Fruit fly (Drosophila melanogaster) S2 (cell line): ENCODE data around the gene D19B.

Experiments used
- CG8478 ChIP-seq: fragments of >200 bp; optimal IDR thresholded peaks from 2 replicates; lab custom pipeline; 2018
- CTCF ChIP-seq, 2 experiments: fragments of >200 bp; optimal IDR thresholded peaks; 2 replicates each; lab custom pipeline; 2018

The D19B gene

dm6 chr3L:6184884-6185438 lies at the start of gene D19B, which contains the start of gene CG43293:
Gene D19B (minus strand): TSS chr3L:6184920.
Gene CG43293 (plus strand): TSS chr3L:6185189.
- TF ChIP-seq CG8478 (lab: Kevin White, UChicago) (no peak), CTCF (optimal IDR thresholded peaks at IDR 0.05; lab: Kevin White, UChicago) (peak; percentile 30 to 53)

- no peak for TF ChIP-seq CG8478 (lab: Kevin White, UChicago)
- TF ChIP-seq CTCF (optimal IDR thresholded peaks at IDR 0.05; lab: Kevin White, UChicago), result no peak
These were observed 49.3 kb upstream of the D19B start, which contains the start of gene CG42714 for dm6 chr3L:6234035-6234434. Gene CG42714 (minus strand): TSS chr3L:6234056.

- no peak for TF ChIP-seq CTCF (optimal IDR thresholded peaks at IDR 0.05; lab: Kevin White, UChicago)
- TF ChIP-seq CG8478 (lab: Kevin White, UChicago), result no peak
These were observed 48.6 kb upstream of the D19B start, which contains the start of gene BG642312 for dm6 chr3L:6233281-6233680. Gene BG642312 (minus strand): TSS chr3L:6233381.

- no peak for TF ChIP-seq CTCF (optimal IDR thresholded peaks at IDR 0.05; lab: Kevin White, UChicago)
- no peak for TF ChIP-seq CG8478 (lab: Kevin White, UChicago)
These were observed 47.5 kb upstream of the D19B start, which contains the start of gene CG13299 for dm6 chr3L:6232261-6232660. Gene CG13299 (minus strand): TSS chr3L:6232361.

- TF ChIP-seq CTCF (optimal IDR thresholded peaks at IDR 0.05; lab: Kevin White, UChicago) (no peak), CG8478 (lab: Kevin White, UChicago) (no peak)
These were observed 35.5 kb upstream of the D19B start, which contains the start of gene CG33946 for dm6 chr3L:6220187-6220586. Gene CG33946 (plus strand): TSS chr3L:6220578.

dm6 chr3L:6218517-6219155 lies 33.9 kb upstream of the D19B start:
- no peak for TF ChIP-seq CG8478 (lab: Kevin White, UChicago)
- TF ChIP-seq CTCF (optimal IDR thresholded peaks at IDR 0.05; lab: Kevin White, UChicago), result no peak

DNA sequence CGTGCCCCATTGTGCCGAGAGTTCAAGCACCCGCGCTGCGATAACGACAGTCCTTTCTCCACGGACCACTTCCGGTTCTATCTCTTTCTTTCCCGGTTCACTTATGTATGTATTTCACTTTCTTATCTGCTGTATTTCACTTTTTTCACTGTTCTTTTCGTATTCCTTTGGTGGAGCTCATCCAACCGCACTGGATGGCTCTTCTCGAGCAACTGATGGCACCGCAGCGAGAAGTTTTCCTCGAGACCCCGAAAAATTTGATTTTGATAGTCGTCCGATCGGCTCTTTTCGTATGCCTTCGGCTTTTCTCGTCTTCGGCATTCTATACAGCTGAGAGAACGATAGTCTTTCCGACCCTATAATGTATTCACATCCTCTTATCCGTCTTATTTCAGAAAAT lies 33.1 kb upstream of the D19B start, which contains the start of gene LanA:
TSS of gene LanA (minus strand) at position 217 of the 400 bp plus-strand sequence.
- TF ChIP-seq CG8478 (lab: Kevin White, UChicago), result no peak
- TF ChIP-seq CTCF (optimal IDR thresholded peaks at IDR 0.05; lab: Kevin White, UChicago), result peak in 1 of 2 experiments; percentile 11

dm6 chr3L:6217212-6217611 lies 32.5 kb upstream of the D19B start:
- TF ChIP-seq CTCF (optimal IDR thresholded peaks at IDR 0.05; lab: Kevin White, UChicago), result no peak
- TF ChIP-seq CG8478 (lab: Kevin White, UChicago), result no peak

- no peak for TF ChIP-seq CG8478 (lab: Kevin White, UChicago)
- TF ChIP-seq CTCF (optimal IDR thresholded peaks at IDR 0.05; lab: Kevin White, UChicago), result no peak
These were observed 32.0 kb upstream of the D19B start for dm6 chr3L:6216787-6217078.

dm6 chr3L:6215976-6216786 lies 31.5 kb upstream of the D19B start:
- no peak for TF ChIP-seq CG8478 (lab: Kevin White, UChicago)
- no peak for TF ChIP-seq CTCF (optimal IDR thresholded peaks at IDR 0.05; lab: Kevin White, UChicago)

DNA sequence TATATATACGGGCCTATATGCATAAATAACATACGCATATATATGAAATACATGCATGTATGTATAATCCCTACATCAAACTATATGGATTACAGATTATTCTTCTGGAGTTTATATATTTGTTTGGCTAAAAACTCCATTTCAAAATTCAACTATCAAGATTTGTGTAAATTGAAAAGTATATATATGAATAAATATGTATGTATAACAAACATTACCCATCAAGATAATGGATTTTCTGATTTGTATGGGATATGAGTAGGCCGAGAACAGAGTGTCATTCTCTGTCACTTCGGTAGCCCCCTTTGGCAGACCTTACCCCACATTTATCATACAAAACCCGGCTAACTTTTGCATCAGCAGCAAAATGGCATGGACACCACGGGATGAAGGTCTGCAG lies 15.5 kb upstream of the D19B start, which contains the start of gene CG8219:
TSS of gene CG8219 (plus strand) at position 301 of the 400 bp plus-strand sequence.
- TF ChIP-seq CG8478 (lab: Kevin White, UChicago) (no peak), CTCF (optimal IDR thresholded peaks at IDR 0.05; lab: Kevin White, UChicago) (no peak)

DNA sequence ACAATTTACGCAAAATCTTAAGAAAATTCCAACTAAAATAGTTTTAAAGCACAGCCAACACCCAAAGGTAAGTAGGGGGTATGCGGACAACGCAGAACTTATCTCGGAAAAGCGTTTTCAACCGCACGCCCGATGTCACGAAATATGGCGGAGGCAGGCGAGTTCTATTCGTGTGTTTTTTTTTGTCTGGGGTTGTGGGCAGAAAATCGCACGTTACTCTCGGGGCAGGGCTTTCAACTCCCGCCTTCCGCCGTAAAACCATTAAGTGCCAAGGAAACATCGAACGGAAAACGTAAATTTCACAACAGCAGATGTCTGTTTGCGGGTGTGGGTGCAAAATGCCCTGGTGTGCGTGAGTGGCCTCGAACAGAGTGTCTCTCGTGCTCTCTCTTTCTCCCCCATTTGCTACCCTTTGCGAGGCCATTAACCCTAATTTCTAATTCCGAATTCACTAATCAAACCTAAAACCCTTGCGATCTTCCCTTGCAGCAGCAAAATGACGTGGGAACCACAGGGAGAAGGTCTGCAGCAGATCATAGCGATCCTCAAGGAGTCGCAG lies 8.9 kb upstream of the D19B start:
- TF ChIP-seq CG8478 (lab: Kevin White, UChicago) (no peak), CTCF (optimal IDR thresholded peaks at IDR 0.05; lab: Kevin White, UChicago) (no peak)

dm6 chr3L:6192822-6193555 lies 8.3 kb upstream of the D19B start, which contains the start of the genes Sf3b6 and Tnpo:
Gene Sf3b6 (minus strand): TSS chr3L:6193179.
Gene Tnpo (plus strand): TSS chr3L:6193480.
- TF ChIP-seq CG8478 (lab: Kevin White, UChicago) (no peak), CTCF (optimal IDR thresholded peaks at IDR 0.05; lab: Kevin White, UChicago) (peak in 1 of 2 experiments; percentile 4)
